Worm (Caenorhabditis elegans): ENCODE data around the gene edg-1.

ce11 chrIV:11319884-11320362 lies 677 bp upstream of the edg-1 start, which contains the start of gene B0035.18:
- no peak for TF ChIP-seq skn-1 (tag; optimal IDR thresholded peaks at IDR 0.05)
- no peak for TF ChIP-seq nhr-11 (tag; optimal IDR thresholded peaks at IDR 0.05)
- no peak for TF ChIP-seq mbf-1 (tag; optimal IDR thresholded peaks at IDR 0.05)
- TF ChIP-seq nhr-21 (tag; optimal IDR thresholded peaks at IDR 0.05) = no peak
- no peak for TF ChIP-seq nhr-6 (tag; optimal IDR thresholded peaks at IDR 0.05)
- no peak for TF ChIP-seq lin-11 (tag; optimal IDR thresholded peaks at IDR 0.05)
- TF ChIP-seq nhr-12 (tag; optimal IDR thresholded peaks at IDR 0.05) = no peak
- no peak for TF ChIP-seq lin-13 (GFP tag; optimal IDR thresholded peaks at IDR 0.05)
- no peak for TF ChIP-seq zag-1 (tag; optimal IDR thresholded peaks at IDR 0.05)

Measured in whole organism, L2 larva.